Worm (Caenorhabditis elegans): ENCODE results near the gene Y77E11A.16.

DNA sequence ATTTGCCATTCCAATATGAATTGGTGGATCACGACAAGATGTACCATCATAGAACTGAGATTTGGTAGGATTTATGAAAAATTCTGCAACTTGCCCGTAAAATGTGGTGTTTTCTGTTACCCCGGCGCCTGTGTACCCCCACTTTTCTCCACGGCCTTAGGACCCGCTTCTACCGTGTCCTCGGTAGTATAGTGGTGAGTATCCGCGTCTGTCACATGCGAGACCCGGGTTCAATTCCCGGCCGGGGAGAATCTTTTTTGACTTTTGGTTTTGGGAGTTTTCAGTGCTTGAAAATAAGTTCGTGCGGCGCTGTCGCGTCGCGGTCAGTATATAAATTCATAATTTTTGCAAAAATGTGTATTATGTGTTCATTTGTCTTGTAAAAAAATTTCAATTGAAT is 29.2 kb downstream of the Y77E11A.16 start:
- TF ChIP-seq med-1 (GFP tag; optimal IDR thresholded peaks at IDR 0.05; ENCODE audit: insufficient read depth) (no peak), ztf-29 (GFP tag; IDR thresholded peaks at IDR 0.05) (0 out of 2 replicates have a peak, but pooled peaks have one; percentile 50), flt-1 (GFP tag; IDR thresholded peaks at IDR 0.05) (peak; percentile 55; the same call in 1 of the 2 replicates), klf-2 (GFP tag; conservative IDR thresholded peaks at IDR 0.05) (0 out of 2 replicates have a peak, but pooled peaks have one; percentile 31)

All from whole organism, midembryonic.